Fruit fly (Drosophila melanogaster): ENCODE results near the gene CG17600.
A peak's percentile ranks its signal among the peaks of the same experiment; 100 is the strongest.

The CG17600 gene

dm6 chrX:22487667-22488593 is 27.1 kb upstream of the CG17600 start (continued):
- no peak for TF ChIP-seq CG2129 (GFP tag; IDR thresholded peaks at IDR 0.05; ENCODE audit: partially characterized antibody)
- 0 out of 3 replicates have a peak, but pooled peaks have one; percentile 33 for TF ChIP-seq CG11093 (GFP tag; IDR thresholded peaks at IDR 0.05)
- no peak for TF ChIP-seq CG1602 (GFP tag; optimal IDR thresholded peaks at IDR 0.05)
- TF ChIP-seq Dip2 (GFP tag; IDR thresholded peaks at IDR 0.05) = no peak
- no peak for TF ChIP-seq HmgZ (tag; optimal IDR thresholded peaks at IDR 0.05)
- no peak for TF ChIP-seq Doc3 (GFP tag; IDR thresholded peaks at IDR 0.05; ENCODE audit: partially characterized antibody)
- peak; percentile 22; the same call in 1 of the 2 replicates for TF ChIP-seq Atf6 (GFP tag; IDR thresholded peaks at IDR 0.05)
- TF ChIP-seq wek (GFP tag; optimal IDR thresholded peaks at IDR 0.05) = no peak
- no peak for TF ChIP-seq Dip3 (GFP tag; optimal IDR thresholded peaks at IDR 0.05)
- no peak for TF ChIP-seq tap (tag; optimal IDR thresholded peaks at IDR 0.05)
- peak; percentile 6 for TF ChIP-seq CG12104 (GFP tag; optimal IDR thresholded peaks at IDR 0.05)
- 0 out of 3 replicates have a peak, but pooled peaks have one; percentile 58 for TF ChIP-seq sr (GFP tag; IDR thresholded peaks at IDR 0.05)
- no peak for TF ChIP-seq gsb-n (tag; optimal IDR thresholded peaks at IDR 0.05)
- TF ChIP-seq sima (GFP tag; optimal IDR thresholded peaks at IDR 0.05) = no peak
- TF ChIP-seq CG10979 (tag; optimal IDR thresholded peaks at IDR 0.05) = peak; percentile 49
- TF ChIP-seq Sin3A (optimal IDR thresholded peaks at IDR 0.05) = no peak
- TF ChIP-seq gem (tag; optimal IDR thresholded peaks at IDR 0.05) = peak; percentile 70
- no peak for TF ChIP-seq dm (GFP tag; optimal IDR thresholded peaks at IDR 0.05)
- TF ChIP-seq HmgD (GFP tag; optimal IDR thresholded peaks at IDR 0.05) = no peak
- no peak for TF ChIP-seq hb (GFP tag; IDR thresholded peaks at IDR 0.05; ENCODE audit: partially characterized antibody)
- no peak for TF ChIP-seq CG18764 (GFP tag; optimal IDR thresholded peaks at IDR 0.05)
- TF ChIP-seq CG12942 (GFP tag; optimal IDR thresholded peaks at IDR 0.05) = no peak
- no peak for TF ChIP-seq CG6683 (GFP tag; optimal IDR thresholded peaks at IDR 0.05)
- TF ChIP-seq ATbp (GFP tag; optimal IDR thresholded peaks at IDR 0.05) = no peak
- no peak for TF ChIP-seq pita (GFP tag; optimal IDR thresholded peaks at IDR 0.05)
- no peak for TF ChIP-seq Atf3 (GFP tag; optimal IDR thresholded peaks at IDR 0.05)
- TF ChIP-seq Bteb2 (GFP tag; optimal IDR thresholded peaks at IDR 0.05) = no peak
- TF ChIP-seq CG14667 (GFP tag; IDR thresholded peaks at IDR 0.05) = no peak
- peak; percentile 12 for TF ChIP-seq CG10147 (GFP tag; optimal IDR thresholded peaks at IDR 0.05)
- TF ChIP-seq CG12155 (GFP tag; optimal IDR thresholded peaks at IDR 0.05) = no peak
- TF ChIP-seq nom (GFP tag; optimal IDR thresholded peaks at IDR 0.05) = peak; percentile 24
- TF ChIP-seq Myb (GFP tag; optimal IDR thresholded peaks at IDR 0.05) = peak; percentile 1
- no peak for TF ChIP-seq dati (GFP tag; IDR thresholded peaks at IDR 0.05)
- TF ChIP-seq CG12769 (tag; optimal IDR thresholded peaks at IDR 0.05) = peak; percentile 53
- peak; percentile 20 for TF ChIP-seq Ssrp (tag; optimal IDR thresholded peaks at IDR 0.05)
- no peak for TF ChIP-seq emc (GFP tag; optimal IDR thresholded peaks at IDR 0.05)
- no peak for TF ChIP-seq gfzf (GFP tag; optimal IDR thresholded peaks at IDR 0.05)
- no peak for TF ChIP-seq CG1529 (GFP tag; optimal IDR thresholded peaks at IDR 0.05)
- no peak for TF ChIP-seq luna (GFP tag; optimal IDR thresholded peaks at IDR 0.05)
- TF ChIP-seq bowl (GFP tag; IDR thresholded peaks at IDR 0.05) = no peak
- TF ChIP-seq CG7786 (GFP tag; optimal IDR thresholded peaks at IDR 0.05) = no peak
- no peak for TF ChIP-seq CG4617 (GFP tag; optimal IDR thresholded peaks at IDR 0.05; ENCODE audit: borderline replicate concordance)
- TF ChIP-seq CG11695 (GFP tag; IDR thresholded peaks at IDR 0.05) = peak; percentile 60; the same call in 2 of the 3 replicates
- no peak for TF ChIP-seq dan (GFP tag; IDR thresholded peaks at IDR 0.05)
- TF ChIP-seq gro (GFP tag; optimal IDR thresholded peaks at IDR 0.05) = peak; percentile 18
- peak; percentile 21 for TF ChIP-seq Sox100B (GFP tag; optimal IDR thresholded peaks at IDR 0.05)
- TF ChIP-seq BtbVII (GFP tag; optimal IDR thresholded peaks at IDR 0.05) = peak; percentile 26
- peak; percentile 61 for TF ChIP-seq H2.0 (GFP tag; IDR thresholded peaks at IDR 0.05)
- no peak for TF ChIP-seq her (GFP tag; optimal IDR thresholded peaks at IDR 0.05)

Measured in whole organism, embryonic.